Worm (Caenorhabditis elegans) whole organism, mixed stage, embryonic: ENCODE data around the gene B0416.3.

ENCODE experiments used
- bed-3 ChIP-seq: fragments of 200-800 bp; sonication (Bioruptor generic); optimal IDR thresholded peaks from 3 replicates; lab custom pipeline; 2018; ENCODE audit warnings: mild to moderate bottlenecking, missing genetic modification characterization, moderate library complexity, missing compliant biosample characterization
- blmp-1 ChIP-seq: fragments of 150-350 bp; optimal IDR thresholded peaks from 2 replicates; lab custom pipeline; 2014; ENCODE audit warnings: missing biosample characterization, missing genetic modification characterization
- ces-1 ChIP-seq: fragments of 150-350 bp; optimal IDR thresholded peaks from 2 replicates; lab custom pipeline; 2014; ENCODE audit warnings: missing biosample characterization, missing genetic modification reagents, missing genetic modification characterization
- nhr-28 ChIP-seq: fragments of 150-350 bp; optimal IDR thresholded peaks from 2 replicates; lab custom pipeline; 2014; ENCODE audit warnings: missing biosample characterization, missing genetic modification characterization
- nhr-76 ChIP-seq: sonication (generic microtip); optimal IDR thresholded peaks from 2 replicates; lab custom pipeline; 2017; ENCODE audit warnings: missing biosample characterization, missing genetic modification characterization
- snpc-4 ChIP-seq: fragments of 150-350 bp; optimal IDR thresholded peaks from 2 replicates; lab custom pipeline; 2014; ENCODE audit warnings: missing biosample characterization, missing genetic modification characterization
- ztf-11 ChIP-seq: fragments of 150-350 bp; optimal IDR thresholded peaks from 2 replicates; lab custom pipeline; 2014; ENCODE audit warnings: missing biosample characterization, missing genetic modification characterization

The B0416.3 gene

ce11 chrX:9338375-9338774 lies 46.9 kb downstream of the B0416.3 start, which contains the start of gene apa-2:
apa-2 (plus strand) TSS chrX:9338675.
- TF ChIP-seq nhr-76 (tag; lab: Kevin White, UChicago) (no peak), blmp-1 (tag; lab: Kevin White, UChicago) (no peak), bed-3 (GFP tag; lab: Kevin White, UChicago) (no peak), ces-1 (GFP tag; lab: Kevin White, UChicago) (no peak), ztf-11 (tag; lab: Kevin White, UChicago) (no peak), snpc-4 (tag; lab: Kevin White, UChicago) (no peak), nhr-28 (tag; lab: Kevin White, UChicago) (no peak)
